Worm (Caenorhabditis elegans) whole organism, midembryonic: ENCODE results near the gene gpr-1.

ENCODE experiments used
- T22C8.4 ChIP-seq: fragments of 200-800 bp; sonication (Bioruptor generic); IDR thresholded peaks from 2 replicates; pipeline ENCODE4 v1.3.6; 2022; ENCODE audit warnings: missing genetic modification characterization, missing compliant biosample characterization
- cog-1 ChIP-seq: sonication (generic microtip); optimal IDR thresholded peaks from 2 replicates; lab custom pipeline; 2016; ENCODE audit warnings: missing genetic modification characterization, missing compliant biosample characterization
- flt-1 ChIP-seq: fragments of 200-800 bp; sonication (Bioruptor generic); IDR thresholded peaks from 2 replicates; pipeline ENCODE4 v1.3.6; 2022; ENCODE audit warnings: missing genetic modification characterization, missing compliant biosample characterization
- klf-2 ChIP-seq: fragments of 200-800 bp; sonication (Bioruptor generic); conservative IDR thresholded peaks from 2 replicates; pipeline ENCODE4 v1.3.6; 2022; ENCODE audit warnings: missing genetic modification reagents, missing genetic modification characterization, missing compliant biosample characterization
- med-1 ChIP-seq: sonication (generic microtip); optimal IDR thresholded peaks from 2 replicates; lab custom pipeline; 2017; ENCODE audit warnings: missing genetic modification characterization, mild to moderate bottlenecking, missing compliant biosample characterization, antibody characterized with exemption, missing genetic modification reagents; ENCODE audit not compliant: insufficient read depth
- ref-1 ChIP-seq: fragments of 200-800 bp; sonication (Bioruptor generic); conservative IDR thresholded peaks from 2 replicates; pipeline ENCODE4 v1.3.6; 2022; ENCODE audit warnings: missing genetic modification reagents, missing genetic modification characterization, missing compliant biosample characterization
- tab-1 ChIP-seq: fragments of 200-800 bp; sonication (Bioruptor generic); IDR thresholded peaks from 2 replicates; pipeline ENCODE4 v1.3.6; 2022; ENCODE audit warnings: missing genetic modification characterization, missing compliant biosample characterization
- ztf-23 ChIP-seq: fragments of 200-800 bp; sonication (Bioruptor generic); IDR thresholded peaks from 2 replicates; pipeline ENCODE4 v1.3.6; 2022; ENCODE audit warnings: missing genetic modification reagents, missing genetic modification characterization, missing compliant biosample characterization
- ztf-29 ChIP-seq: fragments of 200-800 bp; sonication (Bioruptor generic); IDR thresholded peaks from 2 replicates; pipeline ENCODE4 v1.3.6; 2022; ENCODE audit warnings: missing genetic modification reagents, missing genetic modification characterization, missing compliant biosample characterization

Gene gpr-1

ce11 chrIII:8597770-8598169, 31.0 kb upstream of the gpr-1 start, which contains the start of gene ztf-30:
ztf-30 (minus strand) TSS chrIII:8597870.
- TF ChIP-seq cog-1 (tag; lab: Kevin White, UChicago): no peak
- no peak for TF ChIP-seq flt-1 (GFP tag; lab: Robert Waterston, UW)

- TF ChIP-seq ref-1 (no peak), med-1 (GFP tag; lab: Kevin White, UChicago) (no peak), cog-1 (tag; lab: Kevin White, UChicago) (no peak)
Measured at ce11 chrIII:8598961-8599360, 29.8 kb upstream of the gpr-1 start.

- TF ChIP-seq med-1 (GFP tag; lab: Kevin White, UChicago) (no peak), klf-2 (GFP tag; lab: Robert Waterston, UW) (no peak), cog-1 (tag; lab: Kevin White, UChicago) (no peak), tab-1 (no peak), ztf-23 (GFP tag; lab: Robert Waterston, UW) (no peak), ref-1 (no peak), ztf-29 (no peak), flt-1 (GFP tag; lab: Robert Waterston, UW) (no peak), T22C8.4 (no peak)
Measured at ce11 chrIII:8602148-8602547, 26.6 kb upstream of the gpr-1 start.

- TF ChIP-seq T22C8.4: no peak
- TF ChIP-seq tab-1: no peak
- TF ChIP-seq ztf-29: no peak
- TF ChIP-seq flt-1 (GFP tag; lab: Robert Waterston, UW): no peak
- no peak for TF ChIP-seq ref-1
- TF ChIP-seq cog-1 (tag; lab: Kevin White, UChicago): no peak
- TF ChIP-seq ztf-23 (GFP tag; lab: Robert Waterston, UW): no peak
- no peak for TF ChIP-seq med-1 (GFP tag; lab: Kevin White, UChicago)
- TF ChIP-seq klf-2 (GFP tag; lab: Robert Waterston, UW): no peak
Measured at ce11 chrIII:8605532-8605931, 23.2 kb upstream of the gpr-1 start, which contains the start of gene C06E1.1. C06E1.1 (plus strand) TSS chrIII:8605832.

ce11 chrIII:8609683-8610082, 19.0 kb upstream of the gpr-1 start, which contains the start of gene C06E1.9:
C06E1.9 (minus strand) TSS chrIII:8609783.
- no peak for TF ChIP-seq ztf-23 (GFP tag; lab: Robert Waterston, UW)
- no peak for TF ChIP-seq med-1 (GFP tag; lab: Kevin White, UChicago)
- TF ChIP-seq cog-1 (tag; lab: Kevin White, UChicago): no peak
- TF ChIP-seq T22C8.4: no peak
- TF ChIP-seq klf-2 (GFP tag; lab: Robert Waterston, UW): no peak
- TF ChIP-seq ref-1: no peak
- TF ChIP-seq tab-1: no peak
- TF ChIP-seq ztf-29: no peak
- no peak for TF ChIP-seq flt-1 (GFP tag; lab: Robert Waterston, UW)

- TF ChIP-seq cog-1 (tag; lab: Kevin White, UChicago): no peak
Measured at ce11 chrIII:8611282-8611681, 17.4 kb upstream of the gpr-1 start.

ce11 chrIII:8613573-8613972, 15.2 kb upstream of the gpr-1 start:
- TF ChIP-seq flt-1 (GFP tag; lab: Robert Waterston, UW) (no peak), ztf-29 (no peak), ztf-23 (GFP tag; lab: Robert Waterston, UW) (no peak), med-1 (GFP tag; lab: Kevin White, UChicago) (no peak), ref-1 (no peak), klf-2 (GFP tag; lab: Robert Waterston, UW) (no peak), T22C8.4 (no peak), cog-1 (tag; lab: Kevin White, UChicago) (no peak), tab-1 (no peak)

- TF ChIP-seq ztf-23 (GFP tag; lab: Robert Waterston, UW) (no peak), ztf-29 (no peak), flt-1 (GFP tag; lab: Robert Waterston, UW) (no peak), T22C8.4 (no peak), klf-2 (GFP tag; lab: Robert Waterston, UW) (no peak), med-1 (GFP tag; lab: Kevin White, UChicago) (no peak), tab-1 (no peak), cog-1 (tag; lab: Kevin White, UChicago) (no peak)
Measured at ce11 chrIII:8614490-8614889, 14.2 kb upstream of the gpr-1 start, which contains the start of gene rha-2. rha-2 (minus strand) TSS chrIII:8614569.

ce11 chrIII:8616587-8616986, 12.1 kb upstream of the gpr-1 start, which contains the start of gene C06E1.11:
C06E1.11 (minus strand) TSS chrIII:8616687.
- TF ChIP-seq T22C8.4: no peak
- no peak for TF ChIP-seq tab-1
- no peak for TF ChIP-seq ref-1

ce11 chrIII:8618412-8618960, 10.2 kb upstream of the gpr-1 start, which contains the start of gene C13G5.2:
C13G5.2 (minus strand) TSS chrIII:8618462.
- TF ChIP-seq T22C8.4: peak; percentile 26; the same call in 1 of the 2 replicates
- TF ChIP-seq med-1 (GFP tag; lab: Kevin White, UChicago): no peak

ce11 chrIII:8620259-8620658, 8.5 kb upstream of the gpr-1 start:
- TF ChIP-seq ztf-23 (GFP tag; lab: Robert Waterston, UW) (no peak), tab-1 (no peak), ref-1 (no peak), T22C8.4 (no peak), med-1 (GFP tag; lab: Kevin White, UChicago) (no peak), klf-2 (GFP tag; lab: Robert Waterston, UW) (no peak), flt-1 (GFP tag; lab: Robert Waterston, UW) (no peak), cog-1 (tag; lab: Kevin White, UChicago) (no peak), ztf-29 (no peak)
